Fruit fly (Drosophila melanogaster) whole organism, embryonic: Measurements from ENCODE around the gene CG2493.

Experiments
- CG14860 ChIP-seq: fragments of 200-800 bp; sonication (Bioruptor generic); IDR thresholded peaks from 3 replicates; pipeline ENCODE4 v1.3.6; 2022; ENCODE audit warnings: missing biosample characterization, missing genetic modification characterization; ENCODE audit not compliant: partially characterized antibody
- CG3163 ChIP-seq: fragments of 200-800 bp; sonication (Bioruptor generic); optimal IDR thresholded peaks from 3 replicates; lab custom pipeline; 2016; ENCODE audit warnings: missing biosample characterization, missing genetic modification characterization
- CG7963 ChIP-seq: fragments of 200-800 bp; sonication (Bioruptor generic); IDR thresholded peaks from 3 replicates; pipeline ENCODE4 v1.3.6; 2022; ENCODE audit warnings: missing biosample characterization, missing genetic modification characterization; ENCODE audit not compliant: partially characterized antibody
- CG9932 ChIP-seq: fragments of 200-800 bp; sonication (Bioruptor generic); IDR thresholded peaks from 2 replicates; pipeline ENCODE4 v1.3.6; 2022; ENCODE audit warnings: missing biosample characterization, missing genetic modification characterization
- HLH4C ChIP-seq: fragments of 200-800 bp; sonication (Bioruptor generic); IDR thresholded peaks from 3 replicates; pipeline ENCODE4 v1.3.6; 2022; ENCODE audit warnings: missing biosample characterization, missing genetic modification characterization; ENCODE audit not compliant: partially characterized antibody
- Max ChIP-seq: fragments of 200-800 bp; sonication (Bioruptor generic); optimal IDR thresholded peaks from 2 replicates; lab custom pipeline; 2016; ENCODE audit warnings: missing biosample characterization, mild to moderate bottlenecking, missing genetic modification characterization

The CG2493 gene

DNA sequence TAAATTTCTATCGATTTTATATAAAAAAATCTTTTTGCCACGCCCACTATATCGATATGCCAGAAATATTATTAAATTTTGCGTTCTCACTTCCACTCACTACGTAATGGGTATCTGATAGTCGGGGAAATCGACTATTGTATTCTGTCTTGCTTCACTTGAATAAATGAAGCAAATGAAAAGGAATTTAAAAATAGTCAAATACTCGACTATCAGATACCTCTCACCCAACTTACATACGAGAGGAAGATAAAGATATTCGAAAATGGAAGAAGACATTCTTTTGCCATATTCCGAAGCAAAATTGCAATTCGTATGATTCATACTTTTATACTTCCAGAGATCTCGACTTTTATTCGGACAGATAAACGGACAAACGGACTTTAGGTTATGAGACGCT lies 49.4 kb downstream of the CG2493 start:
- TF ChIP-seq CG3163 (no peak), CG7963 (GFP tag; lab: Robert Waterston, UW) (0 out of 3 replicates have a peak, but pooled peaks have one; percentile 26), Max (GFP tag; lab: Kevin White, UChicago) (no peak), CG14860 (GFP tag; lab: Robert Waterston, UW) (peak; percentile 50; the same call in 2 of the 3 replicates), CG9932 (GFP tag; lab: Robert Waterston, UW) (no peak), HLH4C (GFP tag; lab: Robert Waterston, UW) (peak; percentile 69)
- TF ChIP-seq, all 482 proteins: peak for 3
